Fruit fly (Drosophila melanogaster): ENCODE data around the gene Doa.

Doa gene

DNA sequence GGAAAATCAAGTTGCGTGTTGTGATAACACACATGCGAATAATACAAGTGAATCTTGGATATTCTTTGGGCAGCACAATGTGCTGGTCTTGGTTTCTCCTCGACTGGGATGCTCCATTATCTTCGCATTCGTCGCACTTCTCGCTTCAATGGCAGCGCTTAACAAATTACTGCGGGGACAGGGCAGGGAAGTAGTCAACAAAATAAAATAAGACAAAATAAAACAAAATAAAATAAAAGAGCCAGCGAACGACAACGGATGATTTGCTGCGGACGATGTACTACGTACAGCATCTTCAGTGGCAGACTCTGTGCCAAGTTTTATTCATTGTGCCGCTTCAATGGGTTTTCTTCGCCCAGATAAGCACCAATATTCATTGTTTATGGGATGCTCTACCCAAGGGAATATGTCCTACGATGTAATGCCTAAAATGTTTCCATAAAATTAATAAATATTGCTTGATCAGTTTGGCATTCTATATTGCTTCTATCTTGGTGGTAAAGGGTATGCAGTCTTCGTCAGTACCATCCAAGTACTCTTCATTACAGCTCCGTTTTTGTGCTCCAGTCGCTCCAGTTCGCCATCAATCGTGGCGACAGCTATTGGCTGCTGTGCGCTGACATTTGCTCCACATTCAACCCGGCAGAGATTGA, 40.9 kb upstream of the Doa start (continued):
- TF ChIP-seq Met (GFP tag; optimal IDR thresholded peaks at IDR 0.05) (peak; percentile 16), ss (GFP tag; optimal IDR thresholded peaks at IDR 0.05) (peak; percentile 77 to 85), acj6 (GFP tag; optimal IDR thresholded peaks at IDR 0.05) (peak; percentile 59), CG31627 (GFP tag; optimal IDR thresholded peaks at IDR 0.05) (peak; percentile 29), pdm3 (GFP tag; optimal IDR thresholded peaks at IDR 0.05) (peak; percentile 67), CG10631 (GFP tag; optimal IDR thresholded peaks at IDR 0.05) (peak; percentile 57), fkh (GFP tag; optimal IDR thresholded peaks at IDR 0.05) (no peak), net (GFP tag; optimal IDR thresholded peaks at IDR 0.05) (peak; percentile 61), CG16779 (tag; optimal IDR thresholded peaks at IDR 0.05) (peak; percentile 66), CG4318 (GFP tag; optimal IDR thresholded peaks at IDR 0.05) (peak; percentile 27), CG3032 (tag; optimal IDR thresholded peaks at IDR 0.05) (peak; percentile 75), Lpt (GFP tag; optimal IDR thresholded peaks at IDR 0.05) (peak; percentile 47), cyc (GFP tag; optimal IDR thresholded peaks at IDR 0.05) (peak; percentile 14), CG34406 (GFP tag; optimal IDR thresholded peaks at IDR 0.05) (peak; percentile 46), Blimp-1 (GFP tag; optimal IDR thresholded peaks at IDR 0.05) (peak; percentile 6), CG1621 (tag; optimal IDR thresholded peaks at IDR 0.05) (peak; percentile 73), Hr38 (GFP tag; optimal IDR thresholded peaks at IDR 0.05) (no peak), Ets96B (tag; optimal IDR thresholded peaks at IDR 0.05) (peak; percentile 75), CG8319 (GFP tag; optimal IDR thresholded peaks at IDR 0.05) (peak; percentile 52), dsx (GFP tag; optimal IDR thresholded peaks at IDR 0.05; ENCODE audit: poor library complexity, severe bottlenecking) (peak; percentile 67), CG6808 (GFP tag; optimal IDR thresholded peaks at IDR 0.05) (peak; percentile 88), CG7368 (GFP tag; optimal IDR thresholded peaks at IDR 0.05) (peak; percentile 58), Eip78C (GFP tag) (peak; percentile 88), CG11762 (GFP tag; optimal IDR thresholded peaks at IDR 0.05; ENCODE audit: insufficient read depth) (peak; percentile 55), dac (GFP tag; optimal IDR thresholded peaks at IDR 0.05) (no peak), CG10669 (GFP tag; optimal IDR thresholded peaks at IDR 0.05) (peak; percentile 77), CG6163 (GFP tag; IDR thresholded peaks at IDR 0.05) (peak; percentile 86)

DNA sequence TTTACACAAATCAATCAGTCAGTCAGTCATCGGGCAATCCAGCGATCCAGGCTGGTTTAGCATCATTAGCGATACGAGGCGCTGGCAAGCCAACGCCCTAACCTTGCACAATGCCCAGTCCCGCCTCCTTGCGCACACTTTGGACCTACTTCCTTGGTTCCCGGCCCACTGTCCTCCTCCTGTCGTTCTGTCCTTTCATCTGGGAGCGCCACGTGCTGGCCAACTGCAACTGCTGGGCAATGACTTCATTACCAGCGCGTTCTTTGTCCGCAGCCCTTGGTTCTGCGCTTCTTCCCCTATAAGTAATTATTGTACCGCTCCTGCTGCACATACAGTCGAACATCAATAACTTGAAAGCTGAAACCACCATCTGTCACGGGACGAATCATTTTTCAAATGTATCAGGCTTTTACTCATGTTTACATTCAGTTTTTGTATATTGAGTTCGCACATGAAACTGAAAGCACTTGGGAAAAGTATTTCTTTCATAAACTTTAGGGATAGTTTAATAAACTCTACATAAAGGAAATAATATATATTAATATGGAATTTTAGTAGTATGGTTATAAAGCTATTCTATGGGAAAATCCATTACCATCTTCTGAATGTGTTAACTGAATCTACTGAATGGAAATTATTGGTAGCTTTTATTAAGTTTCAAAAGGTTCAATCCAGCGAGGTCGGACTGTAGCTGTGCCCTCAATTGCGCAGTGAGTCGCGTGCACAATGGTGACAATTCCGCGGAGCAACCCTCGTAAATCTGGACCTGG, 40.1 kb upstream of the Doa start:
- TF ChIP-seq CG31627 (GFP tag; optimal IDR thresholded peaks at IDR 0.05) = peak; percentile 23
- peak; percentile 37 for TF ChIP-seq Met (GFP tag; optimal IDR thresholded peaks at IDR 0.05)
- peak; percentile 33 for TF ChIP-seq Hr4 (GFP tag; optimal IDR thresholded peaks at IDR 0.05)
- TF ChIP-seq ss (GFP tag; optimal IDR thresholded peaks at IDR 0.05) = peak; percentile 3 to 63
- TF ChIP-seq acj6 (GFP tag; optimal IDR thresholded peaks at IDR 0.05) = peak; percentile 67
- TF ChIP-seq CG10669 (GFP tag; optimal IDR thresholded peaks at IDR 0.05) = peak; percentile 56
- no peak for TF ChIP-seq Lpt (GFP tag; optimal IDR thresholded peaks at IDR 0.05)
- TF ChIP-seq CG6854 (GFP tag; optimal IDR thresholded peaks at IDR 0.05) = no peak
- peak; percentile 12 for TF ChIP-seq Sox14 (GFP tag; optimal IDR thresholded peaks at IDR 0.05)
- peak; percentile 18 for TF ChIP-seq Sox15 (GFP tag; optimal IDR thresholded peaks at IDR 0.05)
- TF ChIP-seq Gug (GFP tag; IDR thresholded peaks at IDR 0.05) = no peak
- TF ChIP-seq CG6792 (GFP tag; optimal IDR thresholded peaks at IDR 0.05) = peak; percentile 42
- TF ChIP-seq lz (GFP tag; optimal IDR thresholded peaks at IDR 0.05) = peak; percentile 34
- no peak for TF ChIP-seq CG1621 (tag; optimal IDR thresholded peaks at IDR 0.05)
- TF ChIP-seq Smox (GFP tag; optimal IDR thresholded peaks at IDR 0.05) = peak; percentile 47
- no peak for TF ChIP-seq fkh (GFP tag; optimal IDR thresholded peaks at IDR 0.05)
- peak; percentile 26 for TF ChIP-seq CG8319 (GFP tag; optimal IDR thresholded peaks at IDR 0.05)
- TF ChIP-seq CG6163 (GFP tag; IDR thresholded peaks at IDR 0.05) = no peak
- TF ChIP-seq spab (GFP tag; optimal IDR thresholded peaks at IDR 0.05) = peak; percentile 53
- TF ChIP-seq CG6808 (GFP tag; optimal IDR thresholded peaks at IDR 0.05) = peak; percentile 69
- TF ChIP-seq pdm3 (GFP tag; optimal IDR thresholded peaks at IDR 0.05) = peak; percentile 42
- no peak for TF ChIP-seq Hr38 (GFP tag; optimal IDR thresholded peaks at IDR 0.05)
- no peak for TF ChIP-seq CG11294 (GFP tag; IDR thresholded peaks at IDR 0.05)
- peak; percentile 65 for TF ChIP-seq OdsH (GFP tag; optimal IDR thresholded peaks at IDR 0.05)
- TF ChIP-seq Eip75B (GFP tag; optimal IDR thresholded peaks at IDR 0.05) = no peak
- TF ChIP-seq CG32006 (GFP tag; optimal IDR thresholded peaks at IDR 0.05) = peak; percentile 49
- no peak for TF ChIP-seq cyc (GFP tag; optimal IDR thresholded peaks at IDR 0.05)
- peak; percentile 48 for TF ChIP-seq achi (GFP tag; optimal IDR thresholded peaks at IDR 0.05)
- no peak for TF ChIP-seq CG8119 (GFP tag; IDR thresholded peaks at IDR 0.05)
- TF ChIP-seq Sox102F (GFP tag; optimal IDR thresholded peaks at IDR 0.05) = peak; percentile 6
- peak; percentile 85 for TF ChIP-seq Eip78C (GFP tag)
- no peak for TF ChIP-seq vri (GFP tag; optimal IDR thresholded peaks at IDR 0.05)
- peak; percentile 63 for TF ChIP-seq CG3032 (tag; optimal IDR thresholded peaks at IDR 0.05)
- TF ChIP-seq net (GFP tag; optimal IDR thresholded peaks at IDR 0.05) = peak; percentile 50
- peak; percentile 35 for TF ChIP-seq CG11762 (GFP tag; optimal IDR thresholded peaks at IDR 0.05; ENCODE audit: insufficient read depth)
- no peak for TF ChIP-seq eg (GFP tag; IDR thresholded peaks at IDR 0.05)

Data from whole organism, prepupa.